Worm (Caenorhabditis elegans) whole organism, late embryonic: Measurements from ENCODE around the gene F19B10.5.

ENCODE experiments used
- ama-1 ChIP-seq: fragments of 150-350 bp; optimal IDR thresholded peaks from 2 replicates; lab custom pipeline; 2014
- ceh-14 ChIP-seq: sonication (generic microtip); optimal IDR thresholded peaks from 2 replicates; lab custom pipeline; 2016; ENCODE audit warnings: missing genotype, missing genetic modification characterization, missing compliant biosample characterization
- dve-1 ChIP-seq: sonication (generic microtip); optimal IDR thresholded peaks from 2 replicates; lab custom pipeline; 2017; ENCODE audit warnings: antibody characterized with exemption, mild to moderate bottlenecking, missing genetic modification characterization, missing compliant biosample characterization
- fkh-6 ChIP-seq: sonication (generic microtip); optimal IDR thresholded peaks from 2 replicates; lab custom pipeline; 2016; ENCODE audit warnings: missing genetic modification characterization, missing compliant biosample characterization
- ref-2 ChIP-seq: sonication (generic microtip); optimal IDR thresholded peaks from 2 replicates; lab custom pipeline; 2016; ENCODE audit warnings: missing genetic modification characterization, missing compliant biosample characterization
- unc-3 ChIP-seq, 2 experiments: fragments of 200-800 bp in 1 of 2; sonication (Bioruptor generic) in 1 of 2; sonication (generic microtip) in 1 of 2; conservative IDR thresholded peaks in 1 of 2; optimal IDR thresholded peaks in 1 of 2; 2 replicates each; pipeline versions ENCODE4 v1.3.6 to Lab custom; 2016 to 2022; ENCODE audit warnings: missing compliant biosample characterization in 2 of 2, missing genetic modification characterization in 2 of 2, missing genetic modification reagents in 1 of 2

- no peak for TF ChIP-seq ceh-14 (tag; lab: Kevin White, UChicago)
- TF ChIP-seq fkh-6 (tag; lab: Kevin White, UChicago) = no peak
- no peak for TF ChIP-seq dve-1 (tag; lab: Kevin White, UChicago)
- no peak for TF ChIP-seq ref-2 (tag; lab: Kevin White, UChicago)
- no peak for TF ChIP-seq unc-3 (GFP tag; conservative IDR thresholded peaks at IDR 0.05; lab: Robert Waterston, UW)
- TF ChIP-seq unc-3 (tag; optimal IDR thresholded peaks at IDR 0.05; lab: Kevin White, UChicago) = no peak
- no peak for TF ChIP-seq ama-1
Measured at ce11 chrII:3617512-3617911, 38.0 kb upstream of the F19B10.5 start, which contains the start of gene F40E12.1.
